Fruit fly (Drosophila melanogaster) Kc167 (cell line): Measurements from ENCODE around the gene syd.

ENCODE experiments used
- Myc ChIP-seq: fragments of >200 bp; optimal IDR thresholded peaks from 2 replicates; lab custom pipeline; 2017; ENCODE audit warnings: missing external identifiers
- Sin3A ChIP-seq: fragments of >200 bp; optimal IDR thresholded peaks from 2 replicates; lab custom pipeline; 2018; ENCODE audit warnings: missing external identifiers
- h ChIP-seq: fragments of >200 bp; optimal IDR thresholded peaks from 3 replicates; lab custom pipeline; 2018; ENCODE audit warnings: missing external identifiers
- insv ChIP-seq: fragments of >200 bp; optimal IDR thresholded peaks from 3 replicates; lab custom pipeline; 2018; ENCODE audit warnings: missing external identifiers
- psq ChIP-seq: fragments of >200 bp; optimal IDR thresholded peaks from 2 replicates; lab custom pipeline; 2017; ENCODE audit warnings: missing external identifiers

DNA sequence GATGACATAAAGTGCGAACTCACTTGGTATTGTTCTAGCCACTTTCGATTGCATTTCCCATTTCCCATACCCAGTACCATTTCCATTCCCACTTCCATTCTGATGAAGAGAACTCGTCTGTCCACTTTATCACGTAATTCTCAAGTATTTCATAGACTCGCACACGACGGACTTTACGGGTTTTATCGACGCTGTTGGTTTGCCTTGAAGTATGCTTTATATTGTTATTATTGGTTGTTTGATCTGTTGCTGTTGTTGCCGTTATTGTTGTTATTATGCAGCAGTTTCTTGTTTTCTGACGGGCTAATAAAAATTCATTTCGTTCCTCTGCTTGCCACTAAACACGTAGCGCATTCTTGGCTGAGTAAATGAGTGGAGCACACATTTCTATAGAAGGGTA is 16.6 kb upstream of the syd start:
- no peak for TF ChIP-seq Myc (lab: Kevin White, UChicago)
- no peak for TF ChIP-seq psq (lab: Kevin White, UChicago)
- no peak for TF ChIP-seq Sin3A (lab: Kevin White, UChicago)
- no peak for TF ChIP-seq insv (lab: Kevin White, UChicago)
- no peak for TF ChIP-seq h (lab: Kevin White, UChicago)
